Worm (Caenorhabditis elegans) whole organism, late embryonic: ENCODE data around the gene C50C3.19.

Source experiments
- C08G9.2 ChIP-seq: sonication (generic microtip); optimal IDR thresholded peaks from 2 replicates; lab custom pipeline; 2016; ENCODE audit warnings: mild to moderate bottlenecking, missing genetic modification characterization, moderate library complexity, missing compliant biosample characterization
- ahr-1 ChIP-seq: sonication (generic microtip); optimal IDR thresholded peaks from 2 replicates; lab custom pipeline; 2016; ENCODE audit warnings: missing genetic modification characterization, missing compliant biosample characterization
- ama-1 ChIP-seq: fragments of 150-350 bp; optimal IDR thresholded peaks from 2 replicates; lab custom pipeline; 2014
- ceh-14 ChIP-seq: sonication (generic microtip); optimal IDR thresholded peaks from 2 replicates; lab custom pipeline; 2016; ENCODE audit warnings: missing genotype, missing genetic modification characterization, missing compliant biosample characterization
- ceh-18 ChIP-seq: sonication (generic microtip); optimal IDR thresholded peaks from 2 replicates; lab custom pipeline; 2016; ENCODE audit warnings: missing genetic modification characterization, missing compliant biosample characterization
- ceh-19 ChIP-seq: fragments of 200-800 bp; sonication (Bioruptor generic); optimal IDR thresholded peaks from 2 replicates; lab custom pipeline; 2018; ENCODE audit warnings: mild to moderate bottlenecking, missing genetic modification characterization, missing compliant biosample characterization
- ceh-2 ChIP-seq: sonication (generic microtip); optimal IDR thresholded peaks from 2 replicates; lab custom pipeline; 2016; ENCODE audit warnings: missing genotype, missing genetic modification characterization, missing compliant biosample characterization
- ceh-30 ChIP-seq: fragments of 150-350 bp; optimal IDR thresholded peaks from 2 replicates; lab custom pipeline; 2014; ENCODE audit warnings: missing biosample characterization, missing genetic modification characterization
- ceh-31 ChIP-seq: sonication (generic microtip); optimal IDR thresholded peaks from 2 replicates; lab custom pipeline; 2016; ENCODE audit warnings: missing genetic modification characterization, missing compliant biosample characterization
- ceh-34 ChIP-seq: sonication (generic microtip); optimal IDR thresholded peaks from 2 replicates; lab custom pipeline; 2016; ENCODE audit warnings: mild to moderate bottlenecking, missing genetic modification characterization, missing compliant biosample characterization
- ceh-45 ChIP-seq: fragments of 200-800 bp; sonication (Bioruptor generic); IDR thresholded peaks from 2 replicates; pipeline ENCODE4 v1.3.6; 2022; ENCODE audit warnings: missing genetic modification reagents, missing genetic modification characterization, missing compliant biosample characterization
- ceh-48 ChIP-seq: sonication (generic microtip); optimal IDR thresholded peaks from 2 replicates; lab custom pipeline; 2016; ENCODE audit warnings: missing genetic modification characterization, inconsistent platforms, missing compliant biosample characterization
- ceh-6 ChIP-seq: fragments of 200-800 bp; sonication (Bioruptor generic); optimal IDR thresholded peaks from 2 replicates; lab custom pipeline; 2018; ENCODE audit warnings: mild to moderate bottlenecking, missing genetic modification characterization, missing compliant biosample characterization
- elt-2 ChIP-seq: sonication (generic microtip); optimal IDR thresholded peaks from 2 replicates; lab custom pipeline; 2016; ENCODE audit warnings: missing genetic modification reagents, missing genetic modification characterization, missing compliant biosample characterization
- ets-4 ChIP-seq: sonication (generic microtip); optimal IDR thresholded peaks from 2 replicates; lab custom pipeline; 2016; ENCODE audit warnings: missing genetic modification characterization, missing compliant biosample characterization
- eyg-1 ChIP-seq: sonication (generic microtip); optimal IDR thresholded peaks from 2 replicates; lab custom pipeline; 2016; ENCODE audit warnings: missing genotype, missing genetic modification characterization, missing compliant biosample characterization
- fax-1 ChIP-seq: sonication (generic microtip); optimal IDR thresholded peaks from 2 replicates; lab custom pipeline; 2016; ENCODE audit warnings: missing genotype, missing genetic modification characterization, missing compliant biosample characterization
- fkh-10 ChIP-seq: fragments of 150-350 bp; optimal IDR thresholded peaks from 2 replicates; lab custom pipeline; 2014; ENCODE audit warnings: missing biosample characterization, missing genetic modification reagents, missing genetic modification characterization
- fkh-6 ChIP-seq: sonication (generic microtip); optimal IDR thresholded peaks from 2 replicates; lab custom pipeline; 2016; ENCODE audit warnings: missing genetic modification characterization, missing compliant biosample characterization
- hlh-15 ChIP-seq: sonication (generic microtip); optimal IDR thresholded peaks from 2 replicates; lab custom pipeline; 2016; ENCODE audit warnings: missing genetic modification characterization, missing compliant biosample characterization
- hlh-30 ChIP-seq: sonication (generic microtip); optimal IDR thresholded peaks from 2 replicates; lab custom pipeline; 2017; ENCODE audit warnings: antibody characterized with exemption, missing genetic modification characterization, missing compliant biosample characterization; ENCODE audit not compliant: insufficient read depth
- hlh-6 ChIP-seq: sonication (generic microtip); optimal IDR thresholded peaks from 2 replicates; lab custom pipeline; 2016; ENCODE audit warnings: missing genotype, missing genetic modification characterization, missing compliant biosample characterization
- madf-2 ChIP-seq: sonication (generic microtip); optimal IDR thresholded peaks from 2 replicates; lab custom pipeline; 2017; ENCODE audit warnings: missing genetic modification characterization, missing compliant biosample characterization
- mec-3 ChIP-seq: sonication (generic microtip); optimal IDR thresholded peaks from 2 replicates; lab custom pipeline; 2016; ENCODE audit warnings: borderline replicate concordance, missing genetic modification characterization, missing compliant biosample characterization
- nfya-1 ChIP-seq: sonication (generic microtip); optimal IDR thresholded peaks from 2 replicates; lab custom pipeline; 2017; ENCODE audit warnings: missing genetic modification characterization, mild to moderate bottlenecking, missing compliant biosample characterization, antibody characterized with exemption, moderate library complexity
- pax-1 ChIP-seq: fragments of 150-350 bp; optimal IDR thresholded peaks from 2 replicates; lab custom pipeline; 2014; ENCODE audit warnings: missing biosample characterization, missing genetic modification characterization
- pqm-1 ChIP-seq: sonication (generic microtip); optimal IDR thresholded peaks from 2 replicates; lab custom pipeline; 2016; ENCODE audit warnings: missing genetic modification characterization, missing compliant biosample characterization
- rnt-1 ChIP-seq: sonication (generic microtip); optimal IDR thresholded peaks from 2 replicates; lab custom pipeline; 2016; ENCODE audit warnings: missing genetic modification characterization, missing compliant biosample characterization
- sdc-2 ChIP-seq: sonication (generic microtip); optimal IDR thresholded peaks from 2 replicates; lab custom pipeline; 2016; ENCODE audit warnings: missing genotype, missing genetic modification characterization, missing compliant biosample characterization
- sox-2 ChIP-seq: fragments of 200-800 bp; sonication (Bioruptor generic); IDR thresholded peaks from 2 replicates; pipeline ENCODE4 v1.3.6; 2022; ENCODE audit warnings: missing genetic modification reagents, missing genetic modification characterization, missing compliant biosample characterization
- tbx-2 ChIP-seq: sonication (generic microtip); optimal IDR thresholded peaks from 2 replicates; lab custom pipeline; 2016; ENCODE audit warnings: missing genetic modification characterization, missing compliant biosample characterization
- tbx-7 ChIP-seq: sonication (generic microtip); optimal IDR thresholded peaks from 2 replicates; lab custom pipeline; 2016; ENCODE audit warnings: missing genotype, missing genetic modification characterization, missing compliant biosample characterization
- ttx-3 ChIP-seq: sonication (generic microtip); optimal IDR thresholded peaks from 2 replicates; lab custom pipeline; 2016; ENCODE audit warnings: missing genetic modification reagents, missing genetic modification characterization, missing compliant biosample characterization
- unc-3 ChIP-seq, 2 experiments: fragments of 200-800 bp in 1 of 2; sonication (Bioruptor generic) in 1 of 2; sonication (generic microtip) in 1 of 2; conservative IDR thresholded peaks in 1 of 2; optimal IDR thresholded peaks in 1 of 2; 2 replicates each; pipeline versions ENCODE4 v1.3.6 to Lab custom; 2016 to 2022; ENCODE audit warnings: missing compliant biosample characterization in 2 of 2, missing genetic modification characterization in 2 of 2, missing genetic modification reagents in 1 of 2
- unc-42 ChIP-seq: sonication (generic microtip); optimal IDR thresholded peaks from 2 replicates; lab custom pipeline; 2016; ENCODE audit warnings: missing genotype, missing genetic modification characterization, missing compliant biosample characterization
- unc-55 ChIP-seq: sonication (generic microtip); optimal IDR thresholded peaks from 2 replicates; lab custom pipeline; 2017; ENCODE audit warnings: missing biosample characterization, missing genetic modification reagents, missing genetic modification characterization
- zip-5 ChIP-seq: sonication (generic microtip); optimal IDR thresholded peaks from 2 replicates; lab custom pipeline; 2016; ENCODE audit warnings: missing genetic modification characterization, missing compliant biosample characterization
- ztf-16 ChIP-seq: sonication (generic microtip); optimal IDR thresholded peaks from 2 replicates; lab custom pipeline; 2017; ENCODE audit warnings: missing genetic modification characterization, missing compliant biosample characterization

Gene C50C3.19

DNA sequence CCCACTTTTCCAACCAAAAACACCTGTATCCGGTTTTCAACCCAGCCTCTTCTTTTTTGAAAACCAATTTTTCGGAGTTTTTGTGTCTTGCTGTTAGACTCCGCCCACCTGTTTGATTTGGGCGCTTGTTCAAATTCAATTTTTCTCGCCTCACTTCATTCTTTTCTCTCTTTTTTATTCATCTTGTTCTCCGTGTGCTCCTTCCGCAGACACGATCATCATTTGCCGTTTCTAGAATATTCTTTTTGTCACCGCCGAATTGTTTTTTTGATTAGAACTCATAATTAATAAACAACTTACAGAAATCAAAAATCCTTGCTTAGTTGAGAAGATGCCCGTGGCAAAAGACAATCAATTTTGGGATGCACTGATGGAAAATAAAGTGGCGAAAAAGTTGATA is 11.7 kb upstream of the C50C3.19 start, which contains the start of gene C50C3.5:
Gene C50C3.5 (plus strand): TSS at position 301 of the 400 bp plus-strand sequence.
- TF ChIP-seq C08G9.2 (tag; lab: Kevin White, UChicago) (no peak), pqm-1 (tag; lab: Kevin White, UChicago) (no peak), ets-4 (no peak), ceh-2 (no peak)

DNA sequence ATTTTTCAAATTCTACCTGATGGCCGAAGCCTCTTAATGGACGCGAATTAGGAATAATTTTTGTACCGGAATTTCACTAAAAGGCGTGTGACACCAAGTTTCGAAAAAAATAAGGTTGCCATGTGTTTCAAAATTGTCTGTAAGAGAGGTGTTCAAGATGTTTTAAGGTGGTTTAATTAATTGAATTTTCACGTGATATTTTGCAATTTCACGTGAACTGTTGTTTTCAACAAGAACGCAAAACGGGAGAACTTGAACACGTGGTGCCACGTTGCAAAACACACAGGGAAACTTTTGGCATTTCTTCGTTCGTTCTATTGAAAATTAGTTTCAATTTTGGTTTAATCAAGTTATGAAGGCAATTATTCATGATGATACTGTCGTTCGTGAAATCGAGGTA is 9.0 kb upstream of the C50C3.19 start, which contains the start of gene spc-2:
Gene spc-2 (plus strand): TSS at position 301 of the 400 bp plus-strand sequence.
- TF ChIP-seq ama-1 (lab: Kevin White, UChicago), result no peak

DNA sequence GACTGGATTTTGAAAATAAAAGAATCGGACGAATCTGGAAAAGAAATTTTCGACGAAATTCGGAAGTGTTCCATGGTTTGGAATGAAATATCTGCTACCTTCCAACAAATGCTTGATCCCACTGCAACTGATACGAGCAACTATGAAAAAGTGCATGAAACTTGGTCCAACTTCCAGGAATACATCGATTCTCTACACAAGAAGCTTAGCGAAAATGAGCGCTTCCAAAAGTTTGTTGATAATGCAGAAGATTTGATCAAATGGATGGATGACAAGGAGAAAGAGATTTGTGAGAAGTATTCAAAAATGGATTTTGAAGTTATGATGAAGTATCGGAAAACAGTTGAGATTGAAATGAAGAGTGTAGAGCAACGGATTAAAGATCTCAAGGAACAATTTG is 8.0 kb upstream of the C50C3.19 start:
- TF ChIP-seq ceh-45 (GFP tag; lab: Robert Waterston, UW) (no peak), ama-1 (lab: Kevin White, UChicago) (no peak)

DNA sequence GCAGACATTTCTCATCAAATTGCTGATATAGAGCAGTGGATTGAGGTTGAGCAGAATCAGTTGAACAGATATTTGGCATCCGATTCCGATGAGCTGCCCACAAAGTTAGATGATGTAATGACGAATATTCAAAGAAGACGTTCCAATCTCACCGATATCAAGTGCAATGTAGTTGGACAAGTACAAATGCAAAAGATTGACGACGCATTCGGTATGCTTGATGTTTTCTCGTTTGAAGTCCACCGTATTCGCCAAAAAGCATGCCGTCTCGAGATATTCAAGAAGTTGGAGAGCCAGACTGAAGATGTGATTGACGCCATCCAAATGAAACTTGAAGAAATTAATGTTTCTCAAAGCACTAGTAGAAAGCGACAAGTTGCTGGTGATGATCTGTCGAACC is 5.5 kb upstream of the C50C3.19 start:
- TF ChIP-seq tbx-7 (no peak), ceh-14 (tag; lab: Kevin White, UChicago) (no peak)

DNA sequence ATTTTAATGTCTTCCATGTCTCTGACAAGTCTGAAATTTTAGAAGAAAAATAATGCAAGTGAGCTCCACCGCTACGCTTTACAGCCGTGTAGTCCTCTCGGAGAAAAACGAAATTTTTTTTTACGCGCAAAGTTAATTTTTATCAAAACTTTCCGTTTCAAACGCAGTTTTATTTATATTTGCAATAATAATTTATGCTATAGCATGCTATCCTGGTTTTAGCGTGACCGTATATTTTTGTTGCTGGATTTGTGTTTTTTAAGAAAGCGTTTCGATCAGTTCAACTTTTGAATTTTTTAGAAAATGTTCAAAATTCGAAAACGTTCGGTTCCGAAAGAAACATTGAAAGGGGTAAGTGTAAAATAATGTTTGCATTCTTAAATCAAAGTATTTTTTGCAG is 1.1 kb downstream of the C50C3.19 start, which contains the start of gene C50C3.1:
Gene C50C3.1 (plus strand): TSS at position 301 of the 400 bp plus-strand sequence.
- TF ChIP-seq fkh-6 (tag; lab: Kevin White, UChicago) (no peak), ceh-6 (GFP tag; lab: Kevin White, UChicago) (no peak), pax-1 (tag; lab: Kevin White, UChicago) (no peak), ceh-30 (tag; lab: Kevin White, UChicago) (no peak), eyg-1 (tag; lab: Kevin White, UChicago) (no peak), tbx-7 (no peak)

DNA sequence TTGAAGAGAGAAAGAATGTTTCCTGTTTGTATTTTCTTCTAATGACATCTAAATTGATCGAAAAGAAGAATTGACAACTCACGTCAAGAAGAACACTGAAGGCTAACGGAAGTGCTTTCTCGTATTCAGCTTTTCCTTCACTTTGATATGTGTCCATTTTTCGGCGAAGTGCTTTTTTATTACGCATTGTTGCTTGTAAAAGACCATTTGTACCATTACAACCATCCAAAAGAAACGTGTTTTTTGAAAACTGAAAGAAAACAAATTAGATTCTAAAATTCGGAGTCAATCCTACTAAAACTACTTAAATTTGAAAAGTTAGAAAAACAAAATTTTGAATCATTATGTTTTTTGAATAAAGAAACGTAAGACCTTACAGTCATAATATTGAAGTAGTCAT is 8.5 kb downstream of the C50C3.19 start:
- TF ChIP-seq hlh-15 (tag; lab: Kevin White, UChicago) (no peak), fax-1 (tag; lab: Kevin White, UChicago) (no peak), sox-2 (GFP tag; lab: Robert Waterston, UW) (no peak), ceh-30 (tag; lab: Kevin White, UChicago) (no peak), unc-3 (GFP tag; conservative IDR thresholded peaks at IDR 0.05; lab: Robert Waterston, UW) (no peak), unc-3 (tag; optimal IDR thresholded peaks at IDR 0.05; lab: Kevin White, UChicago) (no peak), ceh-34 (no peak), pax-1 (tag; lab: Kevin White, UChicago) (no peak), ceh-31 (tag; lab: Kevin White, UChicago) (no peak), tbx-7 (no peak), mec-3 (tag; lab: Kevin White, UChicago) (no peak), elt-2 (tag; lab: Kevin White, UChicago) (no peak), tbx-2 (tag; lab: Kevin White, UChicago) (no peak), ztf-16 (tag; lab: Kevin White, UChicago) (no peak), zip-5 (no peak), madf-2 (tag; lab: Kevin White, UChicago) (no peak), fkh-10 (GFP tag; lab: Kevin White, UChicago) (no peak)

DNA sequence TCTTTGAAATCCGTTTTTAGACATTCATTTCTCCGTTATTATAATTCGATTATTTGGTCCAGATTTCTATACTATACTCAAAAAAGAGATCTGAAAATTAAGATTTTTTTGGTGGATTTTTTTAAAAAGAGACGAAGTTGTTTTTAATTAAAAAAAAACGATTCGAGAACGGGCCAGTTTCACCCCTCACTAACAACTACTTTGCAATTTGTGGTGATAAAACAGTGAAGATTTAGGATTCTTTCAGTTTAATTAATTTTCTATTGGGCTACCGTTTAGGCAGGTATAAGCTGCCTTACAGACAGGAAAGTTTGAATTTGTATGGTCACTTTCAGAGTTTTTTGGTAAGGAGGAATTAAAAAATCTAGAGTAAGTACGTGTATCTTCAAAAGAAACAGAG is 10.5 kb downstream of the C50C3.19 start, which contains the start of gene unc-36:
Gene unc-36 (minus strand): TSS at position 101 of the 400 bp plus-strand sequence.
- TF ChIP-seq ceh-2 (no peak), ttx-3 (tag; lab: Kevin White, UChicago) (no peak), elt-2 (tag; lab: Kevin White, UChicago) (no peak)

DNA sequence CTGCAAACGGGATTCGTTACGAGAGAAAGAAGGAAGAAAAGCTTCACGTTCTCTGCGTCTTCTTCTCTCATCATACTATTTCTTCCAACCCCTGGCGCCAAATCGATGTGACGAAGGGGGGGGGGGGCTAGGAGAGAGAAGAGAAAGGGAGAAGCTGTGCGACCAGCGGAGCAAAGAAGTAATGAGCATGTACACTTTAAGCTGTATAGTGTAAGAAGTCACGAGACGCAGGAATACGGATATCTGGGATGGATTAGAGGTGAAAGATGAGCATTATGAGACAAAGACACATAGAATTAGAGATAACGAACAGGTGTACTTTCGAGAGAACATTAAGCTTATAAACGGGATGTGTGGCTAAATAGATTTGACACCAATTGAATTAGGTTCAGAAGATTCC is 11.2 kb downstream of the C50C3.19 start:
- no peak for TF ChIP-seq fax-1 (tag; lab: Kevin White, UChicago)
- TF ChIP-seq ceh-14 (tag; lab: Kevin White, UChicago), result peak; percentile 33
- TF ChIP-seq ceh-31 (tag; lab: Kevin White, UChicago), result peak; percentile 78
- peak; percentile 42 for TF ChIP-seq sdc-2 (tag; lab: Kevin White, UChicago)
- TF ChIP-seq unc-55 (GFP tag; lab: Kevin White, UChicago), result peak; percentile 51
- TF ChIP-seq ceh-34, result peak; percentile 63
- peak; percentile 68 for TF ChIP-seq ceh-18
- no peak for TF ChIP-seq ahr-1 (tag; lab: Kevin White, UChicago)
- TF ChIP-seq ceh-19, result peak; percentile 33
- peak; percentile 78 for TF ChIP-seq ceh-48 (tag; lab: Kevin White, UChicago)
- no peak for TF ChIP-seq hlh-6
- peak; percentile 18 for TF ChIP-seq rnt-1 (tag; lab: Kevin White, UChicago)
- TF ChIP-seq hlh-30, result peak; percentile 60
- peak; percentile 51 for TF ChIP-seq nfya-1 (tag; lab: Kevin White, UChicago)
- TF ChIP-seq unc-42 (tag; lab: Kevin White, UChicago), result peak; percentile 83
